Fruit fly (Drosophila melanogaster) whole organism, embryonic: ENCODE data around the gene Tpr2.
A peak's percentile ranks its signal among the peaks of the same experiment; 100 is the strongest.

ENCODE experiments used
- B-H1 ChIP-seq: fragments of 200-800 bp; sonication (Bioruptor generic); IDR thresholded peaks from 3 replicates; pipeline ENCODE4 v1.3.6; 2022; ENCODE audit warnings: missing biosample characterization, missing genetic modification characterization
- Bteb2 ChIP-seq: fragments of 200-800 bp; sonication (Bioruptor generic); optimal IDR thresholded peaks from 2 replicates; lab custom pipeline; 2016; ENCODE audit warnings: missing biosample characterization, missing genetic modification characterization
- CG11398 ChIP-seq: fragments of 200-800 bp; sonication (Bioruptor generic); optimal IDR thresholded peaks from 2 replicates; lab custom pipeline; 2016; ENCODE audit warnings: missing biosample characterization, missing genetic modification characterization
- CG12391 ChIP-seq: fragments of 200-800 bp; sonication (Bioruptor generic); optimal IDR thresholded peaks from 3 replicates; lab custom pipeline; 2018; ENCODE audit warnings: missing biosample characterization, mild to moderate bottlenecking, missing genetic modification characterization, moderate library complexity
- CG12659 ChIP-seq: fragments of 200-800 bp; sonication (Bioruptor generic); optimal IDR thresholded peaks from 3 replicates; lab custom pipeline; 2017; ENCODE audit warnings: mild to moderate bottlenecking, missing biosample characterization, missing genetic modification reagents, missing genetic modification characterization
- CG15073 ChIP-seq: fragments of 200-800 bp; sonication (Bioruptor generic); optimal IDR thresholded peaks from 2 replicates; lab custom pipeline; 2016; ENCODE audit warnings: missing biosample characterization, missing genetic modification characterization
- CG1529 ChIP-seq: fragments of 200-800 bp; sonication (Bioruptor generic); optimal IDR thresholded peaks from 3 replicates; lab custom pipeline; 2018; ENCODE audit warnings: missing biosample characterization, missing genetic modification characterization
- CG15479 ChIP-seq: fragments of 200-800 bp; sonication (Bioruptor generic); optimal IDR thresholded peaks from 3 replicates; lab custom pipeline; 2019; ENCODE audit warnings: missing biosample characterization, mild to moderate bottlenecking, missing genetic modification characterization, moderate library complexity
- CG16863 ChIP-seq: fragments of 200-800 bp; sonication (Bioruptor generic); optimal IDR thresholded peaks from 3 replicates; lab custom pipeline; 2016; ENCODE audit warnings: missing biosample characterization, missing genetic modification characterization
- CG17612 ChIP-seq: fragments of 200-800 bp; sonication (Bioruptor generic); IDR thresholded peaks from 2 replicates; pipeline ENCODE4 v1.3.6; 2022; ENCODE audit warnings: missing biosample characterization, missing genetic modification characterization
- CG17802 ChIP-seq: fragments of 200-800 bp; sonication (Bioruptor generic); optimal IDR thresholded peaks from 2 replicates; lab custom pipeline; 2018; ENCODE audit warnings: missing biosample characterization, mild to moderate bottlenecking, missing genetic modification characterization, moderate library complexity
- CG18619 ChIP-seq: fragments of 200-800 bp; sonication (Bioruptor generic); optimal IDR thresholded peaks from 3 replicates; lab custom pipeline; 2017; ENCODE audit warnings: missing biosample characterization, mild to moderate bottlenecking, missing genetic modification characterization
- CG2202 ChIP-seq: fragments of 200-800 bp; sonication (Bioruptor generic); optimal IDR thresholded peaks from 2 replicates; lab custom pipeline; 2018; ENCODE audit warnings: missing biosample characterization, mild to moderate bottlenecking, missing genetic modification characterization
- CG32772 ChIP-seq: fragments of 200-800 bp; sonication (Bioruptor generic); IDR thresholded peaks from 2 replicates; pipeline ENCODE4 v1.3.6; 2022; ENCODE audit warnings: missing biosample characterization, missing genetic modification characterization
- CG3726 ChIP-seq: fragments of 200-800 bp; sonication (Bioruptor generic); IDR thresholded peaks from 3 replicates; pipeline ENCODE4, ENCODE4 v1.3.6; 2022; ENCODE audit warnings: missing biosample characterization, missing genetic modification characterization
- CG4404 ChIP-seq: fragments of 200-800 bp; sonication (Bioruptor generic); IDR thresholded peaks from 2 replicates; pipeline ENCODE4 v1.3.6; 2022; ENCODE audit warnings: missing biosample characterization, missing genetic modification characterization
- CG6813 ChIP-seq: fragments of 200-800 bp; sonication (Bioruptor generic); optimal IDR thresholded peaks from 2 replicates; lab custom pipeline; 2017; ENCODE audit warnings: missing biosample characterization, missing genetic modification characterization, mild to moderate bottlenecking, moderate library complexity, missing genetic modification reagents
- CG8290 ChIP-seq, 3 experiments: fragments of 200-800 bp; sonication (Bioruptor generic); optimal IDR thresholded peaks; 2 replicates each; lab custom pipeline; 2016 to 2019; ENCODE audit warnings: missing biosample characterization in 3 of 3, missing genetic modification characterization in 3 of 3, mild to moderate bottlenecking in 2 of 3, moderate library complexity in 1 of 3
- CG8478 ChIP-seq: fragments of >200 bp; optimal IDR thresholded peaks from 2 replicates; lab custom pipeline; 2018
- CG9609 ChIP-seq: fragments of 200-800 bp; sonication (Bioruptor generic); optimal IDR thresholded peaks from 3 replicates; lab custom pipeline; 2016; ENCODE audit warnings: missing biosample characterization, missing genetic modification characterization
- Ets65A ChIP-seq: fragments of 200-800 bp; sonication (Bioruptor generic); peaks from one replicate; lab custom pipeline; 2016; ENCODE audit warnings: missing biosample characterization, missing genetic modification characterization
- Hey ChIP-seq: fragments of 200-800 bp; sonication (Bioruptor generic); optimal IDR thresholded peaks from 3 replicates; lab custom pipeline; 2018; ENCODE audit warnings: missing biosample characterization, mild to moderate bottlenecking, missing genetic modification characterization
- Lpt ChIP-seq: fragments of >200 bp; optimal IDR thresholded peaks from 2 replicates; lab custom pipeline; 2018; ENCODE audit warnings: missing biosample characterization, missing genetic modification characterization
- MTF-1 ChIP-seq: fragments of 200-800 bp; sonication (Bioruptor generic); optimal IDR thresholded peaks from 2 replicates; lab custom pipeline; 2018; ENCODE audit warnings: missing biosample characterization, mild to moderate bottlenecking, missing genetic modification characterization, borderline replicate concordance
- NK7.1 ChIP-seq: fragments of 200-800 bp; sonication (Bioruptor generic); optimal IDR thresholded peaks from 3 replicates; lab custom pipeline; 2016; ENCODE audit warnings: missing biosample characterization, missing genetic modification characterization
- Sry-δ ChIP-seq: fragments of 200-800 bp; sonication (Bioruptor generic); optimal IDR thresholded peaks from 2 replicates; lab custom pipeline; 2016; ENCODE audit warnings: missing biosample characterization, missing genetic modification characterization
- TFAM ChIP-seq: fragments of 200-800 bp; sonication (Bioruptor generic); optimal IDR thresholded peaks from 2 replicates; lab custom pipeline; 2017; ENCODE audit warnings: missing biosample characterization, missing genetic modification characterization, inconsistent platforms
- ara ChIP-seq: fragments of 200-800 bp; sonication (Bioruptor generic); IDR thresholded peaks from 2 replicates; pipeline ENCODE4 v1.3.6; 2022; ENCODE audit warnings: missing biosample characterization, missing genetic modification characterization
- ase ChIP-seq: fragments of 200-800 bp; sonication (Bioruptor generic); IDR thresholded peaks from 3 replicates; pipeline ENCODE4 v1.3.6; 2022; ENCODE audit warnings: missing biosample characterization, missing genetic modification characterization
- cg ChIP-seq: fragments of 200-800 bp; sonication (Bioruptor generic); optimal IDR thresholded peaks from 3 replicates; lab custom pipeline; 2019; ENCODE audit warnings: missing biosample characterization, mild to moderate bottlenecking, missing genetic modification characterization, moderate library complexity
- da ChIP-seq: fragments of 200-800 bp; sonication (Bioruptor generic); optimal IDR thresholded peaks from 2 replicates; lab custom pipeline; 2016; ENCODE audit warnings: missing biosample characterization, missing genetic modification characterization
- dm ChIP-seq: fragments of 200-800 bp; sonication (Bioruptor generic); optimal IDR thresholded peaks from 3 replicates; lab custom pipeline; 2016; ENCODE audit warnings: missing biosample characterization, missing genetic modification characterization
- dpn ChIP-seq, 2 experiments: fragments of 200-800 bp; sonication (Bioruptor generic); optimal IDR thresholded peaks; 3 replicates each; lab custom pipeline; 2016; ENCODE audit warnings: missing biosample characterization in 2 of 2, missing genetic modification characterization in 2 of 2
- emc ChIP-seq: fragments of 200-800 bp; sonication (Bioruptor generic); optimal IDR thresholded peaks from 2 replicates; lab custom pipeline; 2016; ENCODE audit warnings: missing biosample characterization, missing genetic modification characterization
- esg ChIP-seq: fragments of 200-800 bp; sonication (Bioruptor generic); conservative IDR thresholded peaks from 2 replicates; pipeline ENCODE4 v1.3.6; 2022; ENCODE audit warnings: missing biosample characterization, missing genetic modification characterization
- fd102C ChIP-seq: fragments of 200-800 bp; sonication (Bioruptor generic); optimal IDR thresholded peaks from 2 replicates; lab custom pipeline; 2018; ENCODE audit warnings: missing biosample characterization, mild to moderate bottlenecking, missing genetic modification characterization, moderate library complexity
- fd64A ChIP-seq: fragments of 200-800 bp; sonication (Bioruptor generic); optimal IDR thresholded peaks from 3 replicates; lab custom pipeline; 2018; ENCODE audit warnings: missing biosample characterization, mild to moderate bottlenecking, missing genetic modification characterization
- ftz-f1 ChIP-seq: fragments of 200-800 bp; sonication (Bioruptor generic); optimal IDR thresholded peaks from 2 replicates; lab custom pipeline; 2016; ENCODE audit warnings: missing biosample characterization, missing genetic modification characterization
- nau ChIP-seq: fragments of 200-800 bp; sonication (Bioruptor generic); optimal IDR thresholded peaks from 3 replicates; lab custom pipeline; 2017; ENCODE audit warnings: missing biosample characterization, mild to moderate bottlenecking, missing genetic modification characterization, missing genetic modification reagents
- oc ChIP-seq: fragments of 200-800 bp; sonication (Bioruptor generic); optimal IDR thresholded peaks from 2 replicates; lab custom pipeline; 2018; ENCODE audit warnings: missing biosample characterization, mild to moderate bottlenecking, missing genetic modification characterization, moderate library complexity
- onecut ChIP-seq: fragments of 200-800 bp; sonication (Bioruptor generic); IDR thresholded peaks from 2 replicates; pipeline ENCODE4 v1.3.6; 2022; ENCODE audit warnings: missing biosample characterization, missing genetic modification characterization
- otp ChIP-seq: fragments of 200-800 bp; sonication (Bioruptor generic); IDR thresholded peaks from 3 replicates; pipeline ENCODE4, ENCODE4 v1.3.6; 2022; ENCODE audit warnings: missing biosample characterization, missing genetic modification characterization
- prd ChIP-seq, 3 experiments: fragments of >200 bp in 2 of 3; fragments of 200-800 bp in 1 of 3; sonication (Bioruptor generic) in 1 of 3; optimal IDR thresholded peaks in 2 of 3; IDR thresholded peaks in 1 of 3; 2 replicates in 2 of 3; 3 replicates in 1 of 3; pipeline versions ENCODE4 v1.3.6 to Lab custom; 2017 to 2022; ENCODE audit warnings: missing biosample characterization in 1 of 3, missing genetic modification characterization in 1 of 3
- pum ChIP-seq: fragments of 200-800 bp; sonication (Bioruptor generic); optimal IDR thresholded peaks from 2 replicates; lab custom pipeline; 2016; ENCODE audit warnings: missing biosample characterization, missing genetic modification characterization
- ranshi ChIP-seq: fragments of 200-800 bp; sonication (Bioruptor generic); IDR thresholded peaks from 2 replicates; pipeline ENCODE4 v1.3.6; 2022; ENCODE audit warnings: missing biosample characterization, missing genetic modification characterization
- row ChIP-seq: fragments of 200-800 bp; sonication (Bioruptor generic); IDR thresholded peaks from 3 replicates; pipeline ENCODE4 v1.3.6; 2022; ENCODE audit warnings: missing biosample characterization, missing genetic modification characterization
- sima ChIP-seq: fragments of 200-800 bp; sonication (Bioruptor generic); optimal IDR thresholded peaks from 2 replicates; lab custom pipeline; 2016; ENCODE audit warnings: missing biosample characterization, missing genetic modification characterization
- sqz ChIP-seq: fragments of 200-800 bp; sonication (Bioruptor generic); optimal IDR thresholded peaks from 3 replicates; lab custom pipeline; 2018; ENCODE audit warnings: missing biosample characterization, mild to moderate bottlenecking, missing genetic modification characterization
- sug ChIP-seq: fragments of 200-800 bp; optimal IDR thresholded peaks from 2 replicates; lab custom pipeline; 2019; ENCODE audit warnings: missing biosample characterization, mild to moderate bottlenecking, missing genetic modification characterization, moderate library complexity

The Tpr2 gene

DNA sequence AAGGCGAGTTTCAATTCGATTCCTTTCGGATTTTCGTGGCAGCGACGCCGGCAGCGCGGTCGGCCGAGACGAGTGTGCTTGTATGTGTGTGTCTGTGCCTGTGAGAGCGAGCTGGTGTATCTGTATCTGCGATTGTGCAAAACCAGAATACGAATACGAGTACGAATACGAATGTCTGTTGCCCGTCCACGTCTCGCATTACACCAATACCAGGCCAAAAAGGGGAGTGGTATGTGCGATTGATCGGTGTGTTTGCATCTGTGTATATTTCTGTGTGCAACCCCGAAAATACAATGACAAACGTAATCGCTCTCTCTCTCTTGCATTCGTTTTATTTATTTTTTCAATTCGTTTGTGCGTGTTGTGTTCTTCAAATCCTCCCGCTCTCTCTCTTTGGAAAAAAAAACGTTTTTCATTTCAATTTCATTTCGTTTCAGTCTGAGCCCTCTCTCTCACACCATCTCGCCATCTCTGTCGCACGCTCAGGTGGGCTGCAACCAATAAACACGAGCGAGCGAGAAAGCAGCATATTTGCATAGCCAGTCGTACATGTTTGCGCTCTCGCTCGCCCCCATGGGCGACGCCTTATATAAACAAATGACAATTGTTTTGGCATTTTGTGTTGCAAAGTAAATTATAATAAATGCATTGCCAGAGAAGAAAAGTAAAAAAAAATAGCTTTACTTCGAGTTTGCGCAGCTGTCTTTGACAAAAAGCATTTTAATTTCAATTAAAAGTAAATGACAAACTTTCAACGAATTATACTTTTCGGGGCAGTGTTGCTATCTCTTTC is 5.1 kb upstream of the Tpr2 start (continued):
- TF ChIP-seq ara (GFP tag; lab: Robert Waterston, UW) = peak; percentile 64
- no peak for TF ChIP-seq CG16863
- TF ChIP-seq emc (GFP tag; lab: Kevin White, UChicago) = no peak
- peak; percentile 36 for TF ChIP-seq oc
- TF ChIP-seq sima = no peak
- peak; percentile 94 for TF ChIP-seq CG8478
- peak; percentile 33 for TF ChIP-seq pum (GFP tag; lab: Kevin White, UChicago)
- peak; percentile 68 for TF ChIP-seq CG15479 (GFP tag; lab: Kevin White, UChicago)
- peak; percentile 6 for TF ChIP-seq dm (GFP tag; lab: Kevin White, UChicago)
- TF ChIP-seq CG17802 (tag; lab: Kevin White, UChicago) = peak; percentile 15
- peak; percentile 64; the same call in 1 of the 3 replicates for TF ChIP-seq otp
- peak; percentile 69 for TF ChIP-seq CG32772 (GFP tag; lab: Robert Waterston, UW)
- no peak for TF ChIP-seq CG3726 (GFP tag; lab: Robert Waterston, UW)
- TF ChIP-seq CG12659 = peak; percentile 0
- peak; percentile 27 for TF ChIP-seq CG11398 (GFP tag; lab: Kevin White, UChicago)
- no peak for TF ChIP-seq Ets65A (GFP tag; lab: Kevin White, UChicago)
- no peak; the same call in 1 of the 2 replicates for TF ChIP-seq onecut (GFP tag; lab: Robert Waterston, UW)
- no peak for TF ChIP-seq Lpt
- TF ChIP-seq ftz-f1 (GFP tag; lab: Kevin White, UChicago) = no peak
- peak; percentile 14 for TF ChIP-seq Sry-δ (GFP tag; lab: Kevin White, UChicago)
- TF ChIP-seq NK7.1 (GFP tag; lab: Kevin White, UChicago) = peak; percentile 37
- TF ChIP-seq row = 0 out of 3 replicates have a peak, but pooled peaks have one; percentile 6
- peak; percentile 55 for TF ChIP-seq nau (GFP tag; lab: Kevin White, UChicago)
- TF ChIP-seq prd (optimal IDR thresholded peaks at IDR 0.05; lab: Kevin White, UChicago) = no peak
- peak; percentile 56 for TF ChIP-seq prd (GFP tag; IDR thresholded peaks at IDR 0.05; lab: Robert Waterston, UW)
- TF ChIP-seq B-H1 (GFP tag; lab: Robert Waterston, UW) = peak; percentile 21; the same call in 1 of the 3 replicates
- TF ChIP-seq ranshi (GFP tag; lab: Robert Waterston, UW) = peak; percentile 45; the same call in 1 of the 2 replicates
- TF ChIP-seq cg = peak; percentile 89
- TF ChIP-seq Bteb2 = peak; percentile 11
- peak; percentile 33 for TF ChIP-seq CG9609 (GFP tag; lab: Kevin White, UChicago)
- TF ChIP-seq CG18619 (GFP tag; lab: Kevin White, UChicago) = peak; percentile 12
- peak; percentile 48 for TF ChIP-seq CG6813 (GFP tag; lab: Kevin White, UChicago)
- 0 out of 3 replicates have a peak, but pooled peaks have one; percentile 32 for TF ChIP-seq ase
- peak; percentile 98 for TF ChIP-seq sqz (GFP tag; lab: Kevin White, UChicago)
- TF ChIP-seq CG4404 (GFP tag; lab: Robert Waterston, UW) = no peak
- TF ChIP-seq da = peak; percentile 13
- peak in 1 of 2 experiments; percentile 36 for TF ChIP-seq dpn (GFP tag; optimal IDR thresholded peaks at IDR 0.05; lab: Kevin White, UChicago)
- TF ChIP-seq CG17612 (GFP tag; lab: Robert Waterston, UW) = no peak
- no peak for TF ChIP-seq CG1529 (GFP tag; lab: Kevin White, UChicago)
- no peak for TF ChIP-seq CG2202
- no peak for TF ChIP-seq TFAM
- TF ChIP-seq MTF-1 (GFP tag; lab: Kevin White, UChicago) = peak; percentile 21
- no peak for TF ChIP-seq esg (GFP tag; lab: Robert Waterston, UW)
- no peak for TF ChIP-seq CG12391
- TF ChIP-seq CG15073 (GFP tag; lab: Kevin White, UChicago) = no peak
- peak; percentile 39 for TF ChIP-seq CG8290 (GFP tag; optimal IDR thresholded peaks at IDR 0.05; lab: Kevin White, UChicago)
- TF ChIP-seq CG8290 (tag; optimal IDR thresholded peaks at IDR 0.05; lab: Kevin White, UChicago) = peak; percentile 66 to 68
- no peak for TF ChIP-seq fd64A (GFP tag; lab: Kevin White, UChicago)
- TF ChIP-seq Hey (tag; lab: Kevin White, UChicago) = peak; percentile 9
- TF ChIP-seq fd102C (GFP tag; lab: Kevin White, UChicago) = peak; percentile 74
- peak; percentile 26 for TF ChIP-seq sug (tag; lab: Kevin White, UChicago)
